Fruit fly (Drosophila melanogaster) whole organism, wandering third instar larva: ENCODE results near the gene tal-AA.

ENCODE experiments used
- CG9705 ChIP-seq: fragments of 200-800 bp; sonication (Bioruptor generic); optimal IDR thresholded peaks from 2 replicates; lab custom pipeline; 2018; ENCODE audit warnings: missing biosample characterization, mild to moderate bottlenecking, missing genetic modification characterization
- Dif ChIP-seq: fragments of 200-275, 200-300 bp; sonication (Bioruptor generic); optimal IDR thresholded peaks from 2 replicates; lab custom pipeline; 2018; ENCODE audit warnings: missing biosample characterization, missing genetic modification characterization; ENCODE audit not compliant: partially characterized antibody
- HLH106 ChIP-seq: fragments of 200-800 bp; optimal IDR thresholded peaks from 3 replicates; lab custom pipeline; 2019; ENCODE audit warnings: missing biosample characterization, mild to moderate bottlenecking, missing genetic modification characterization, moderate library complexity
- Hnf4 ChIP-seq: fragments of 200-800 bp; sonication (Bioruptor generic); optimal IDR thresholded peaks from 2 replicates; lab custom pipeline; 2016; ENCODE audit warnings: missing biosample characterization, mild to moderate bottlenecking, missing genetic modification characterization
- Myc ChIP-seq: fragments of >200 bp; optimal IDR thresholded peaks from 2 replicates; lab custom pipeline; 2017
- Sp1 ChIP-seq: fragments of 200-800 bp; sonication (Bioruptor generic); optimal IDR thresholded peaks from 3 replicates; lab custom pipeline; 2019; ENCODE audit warnings: missing biosample characterization, mild to moderate bottlenecking, missing genetic modification characterization, moderate library complexity
- fru ChIP-seq: fragments of 200-800 bp; sonication (Bioruptor generic); optimal IDR thresholded peaks from 3 replicates; lab custom pipeline; 2016; ENCODE audit warnings: missing biosample characterization, mild to moderate bottlenecking, missing genetic modification characterization
- h ChIP-seq: fragments of 200-800 bp; sonication (Bioruptor generic); optimal IDR thresholded peaks from 3 replicates; lab custom pipeline; 2016; ENCODE audit warnings: missing biosample characterization, mild to moderate bottlenecking, missing genetic modification characterization
- lola ChIP-seq: fragments of >200 bp; optimal IDR thresholded peaks from 2 replicates; lab custom pipeline; 2017; ENCODE audit warnings: missing biosample characterization, missing genetic modification characterization
- pan ChIP-seq: fragments of >200 bp; optimal IDR thresholded peaks from 2 replicates; lab custom pipeline; 2017
- usp ChIP-seq: fragments of >200 bp; optimal IDR thresholded peaks from 2 replicates; lab custom pipeline; 2017; ENCODE audit warnings: missing biosample characterization, missing genetic modification characterization

- TF ChIP-seq lola (GFP tag; lab: Kevin White, UChicago) (no peak), Myc (no peak), usp (GFP tag; lab: Kevin White, UChicago) (no peak), h (no peak), Hnf4 (GFP tag; lab: Kevin White, UChicago) (no peak), pan (lab: Kevin White, UChicago) (no peak), Dif (GFP tag; lab: Kevin White, UChicago) (no peak), HLH106 (no peak), Sp1 (GFP tag; lab: Kevin White, UChicago) (no peak), CG9705 (no peak), fru (GFP tag; lab: Kevin White, UChicago) (no peak)
These were observed 24.2 kb upstream of the tal-AA start for dm6 chr3R:13788672-13789071.
